Worm (Caenorhabditis elegans) whole organism, L1 larva: ENCODE measurements around the gene smz-1.
"Not testable (repeated sequence)": the region's sequence is repeated elsewhere in the genome, so short reads cannot be mapped to it uniquely, and the experiment has no call there.

Experiments used
- F16B12.6 ChIP-seq: fragments of 150-350 bp; optimal IDR thresholded peaks from 2 replicates; lab custom pipeline; 2014; ENCODE audit warnings: missing biosample characterization, missing genetic modification characterization
- Y116A8C.19 ChIP-seq: sonication (generic microtip); optimal IDR thresholded peaks from 2 replicates; lab custom pipeline; 2016; ENCODE audit warnings: missing compliant biosample characterization, missing genetic modification characterization, borderline replicate concordance
- blmp-1 ChIP-seq: fragments of 150-350 bp; optimal IDR thresholded peaks from 2 replicates; lab custom pipeline; 2014; ENCODE audit warnings: missing biosample characterization, missing genetic modification characterization
- ceh-82 ChIP-seq, 3 experiments: fragments of 150-350 bp in 1 of 3; sonication (generic microtip) in 2 of 3; optimal IDR thresholded peaks; 2 replicates each; lab custom pipeline; 2014 to 2017; ENCODE audit warnings: missing biosample characterization in 3 of 3, missing genetic modification characterization in 3 of 3
- ceh-90 ChIP-seq: sonication (generic microtip); optimal IDR thresholded peaks from 2 replicates; lab custom pipeline; 2016; ENCODE audit warnings: missing genetic modification characterization, missing compliant biosample characterization
- dsc-1 ChIP-seq: sonication (generic microtip); optimal IDR thresholded peaks from 2 replicates; lab custom pipeline; 2016; ENCODE audit warnings: mild to moderate bottlenecking, missing genetic modification characterization, missing compliant biosample characterization
- efl-1 ChIP-seq, 4 experiments: fragments of 150-350 bp; optimal IDR thresholded peaks in 3 of 4; peaks in 1 of 4; 1 replicate in 1 of 4; 2 replicates in 3 of 4; lab custom pipeline; 2014; ENCODE audit warnings: missing biosample characterization in 2 of 4, missing genetic modification characterization in 2 of 4, missing genetic modification reagents in 2 of 4
- egl-13 ChIP-seq: sonication (generic microtip); optimal IDR thresholded peaks from 2 replicates; lab custom pipeline; 2016; ENCODE audit warnings: missing genotype, missing genetic modification reagents, missing genetic modification characterization, missing compliant biosample characterization
- egl-27 ChIP-seq, 2 experiments: fragments of 150-350 bp in 1 of 2; sonication (generic microtip); optimal IDR thresholded peaks; 3 replicates each; lab custom pipeline; 2017 to 2018; ENCODE audit warnings: missing biosample characterization in 2 of 2, missing genetic modification characterization in 2 of 2, missing genetic modification reagents in 2 of 2
- elt-3 ChIP-seq, 6 experiments: fragments of 150-350 bp in 1 of 6; sonication (generic microtip); optimal IDR thresholded peaks; 2 replicates each; lab custom pipeline; 2017 to 2018; ENCODE audit warnings: missing biosample characterization in 6 of 6, missing genetic modification characterization in 6 of 6, inconsistent platforms in 1 of 6
- ets-5 ChIP-seq: fragments of 200-800 bp; sonication (Bioruptor generic); IDR thresholded peaks from 2 replicates; pipeline ENCODE4 v1.3.6; 2022; ENCODE audit warnings: missing genetic modification characterization, missing compliant biosample characterization
- fkh-10 ChIP-seq: sonication (generic microtip); optimal IDR thresholded peaks from 2 replicates; lab custom pipeline; 2017; ENCODE audit warnings: missing biosample characterization, missing genetic modification reagents, missing genetic modification characterization
- fkh-8 ChIP-seq: sonication (generic microtip); optimal IDR thresholded peaks from 2 replicates; lab custom pipeline; 2016; ENCODE audit warnings: mild to moderate bottlenecking, missing genetic modification characterization, missing compliant biosample characterization
- hlh-4 ChIP-seq: sonication (generic microtip); optimal IDR thresholded peaks from 2 replicates; lab custom pipeline; 2016; ENCODE audit warnings: mild to moderate bottlenecking, missing genetic modification characterization, missing compliant biosample characterization
- hpl-2 ChIP-seq: fragments of 150-350 bp; optimal IDR thresholded peaks from 2 replicates; lab custom pipeline; 2014; ENCODE audit warnings: missing biosample characterization, missing genetic modification reagents, missing genetic modification characterization
- irx-1 ChIP-seq: sonication (generic microtip); optimal IDR thresholded peaks from 2 replicates; lab custom pipeline; 2016; ENCODE audit warnings: missing genetic modification characterization, missing compliant biosample characterization
- lin-14 ChIP-seq: fragments of 200-800 bp; sonication (Bioruptor generic); optimal IDR thresholded peaks from 2 replicates; lab custom pipeline; 2018; ENCODE audit warnings: mild to moderate bottlenecking, missing genetic modification characterization, moderate library complexity, missing compliant biosample characterization
- lin-15B ChIP-seq: fragments of 150-350 bp; sonication (generic microtip); optimal IDR thresholded peaks from 3 replicates; lab custom pipeline; 2014; ENCODE audit warnings: missing biosample characterization, missing genetic modification characterization
- lin-35 ChIP-seq, 2 experiments: fragments of 150-350 bp; optimal IDR thresholded peaks; 2 replicates each; lab custom pipeline; 2014; ENCODE audit warnings: missing biosample characterization in 2 of 2, missing genetic modification characterization in 2 of 2, missing genetic modification reagents in 2 of 2
- lir-3 ChIP-seq: sonication (generic microtip); optimal IDR thresholded peaks from 2 replicates; lab custom pipeline; 2016; ENCODE audit warnings: mild to moderate bottlenecking, missing genetic modification characterization, moderate library complexity, missing compliant biosample characterization; ENCODE audit not compliant: poor library complexity
- nhr-12 ChIP-seq: sonication (generic microtip); optimal IDR thresholded peaks from 2 replicates; lab custom pipeline; 2017; ENCODE audit warnings: missing biosample characterization, missing genetic modification characterization
- nhr-20 ChIP-seq: sonication (generic microtip); optimal IDR thresholded peaks from 2 replicates; lab custom pipeline; 2016; ENCODE audit warnings: mild to moderate bottlenecking, missing genetic modification characterization, missing compliant biosample characterization
- nhr-47 ChIP-seq: sonication (generic microtip); optimal IDR thresholded peaks from 2 replicates; lab custom pipeline; 2016; ENCODE audit warnings: mild to moderate bottlenecking, missing genetic modification characterization, moderate library complexity, missing compliant biosample characterization
- nhr-71 ChIP-seq: sonication (generic microtip); optimal IDR thresholded peaks from 2 replicates; lab custom pipeline; 2016; ENCODE audit warnings: mild to moderate bottlenecking, missing genetic modification characterization, moderate library complexity, missing compliant biosample characterization
- nhr-77 ChIP-seq: fragments of 150-350 bp; optimal IDR thresholded peaks from 2 replicates; lab custom pipeline; 2014; ENCODE audit warnings: missing biosample characterization, missing genetic modification characterization
- nhr-85 ChIP-seq: sonication (generic microtip); peaks from one replicate; lab custom pipeline; 2016; ENCODE audit warnings: missing genetic modification characterization, inconsistent platforms, missing compliant biosample characterization
- pqm-1 ChIP-seq: sonication (generic microtip); optimal IDR thresholded peaks from 3 replicates; lab custom pipeline; 2017; ENCODE audit warnings: missing biosample characterization, missing genetic modification characterization
- skn-1 ChIP-seq: fragments of 150-350 bp; optimal IDR thresholded peaks from 2 replicates; lab custom pipeline; 2014; ENCODE audit warnings: missing biosample characterization, missing genetic modification characterization
- snpc-4 ChIP-seq: fragments of 150-350 bp; optimal IDR thresholded peaks from 2 replicates; lab custom pipeline; 2014; ENCODE audit warnings: missing biosample characterization, missing genetic modification characterization
- snu-23 ChIP-seq: sonication (generic microtip); optimal IDR thresholded peaks from 2 replicates; lab custom pipeline; 2016; ENCODE audit warnings: missing genetic modification characterization, missing compliant biosample characterization
- swsn-7 ChIP-seq: sonication (generic microtip); optimal IDR thresholded peaks from 2 replicates; lab custom pipeline; 2016; ENCODE audit warnings: missing genetic modification characterization, missing compliant biosample characterization
- unc-30 ChIP-seq: sonication (generic microtip); optimal IDR thresholded peaks from 2 replicates; lab custom pipeline; 2017; ENCODE audit warnings: missing biosample characterization, missing genetic modification characterization
- unc-62 ChIP-seq: fragments of 150-350 bp; optimal IDR thresholded peaks from 2 replicates; lab custom pipeline; 2014; ENCODE audit warnings: missing biosample characterization, missing genetic modification reagents, missing genetic modification characterization
- vab-15 ChIP-seq: sonication (generic microtip); optimal IDR thresholded peaks from 2 replicates; lab custom pipeline; 2017; ENCODE audit warnings: missing genotype, mild to moderate bottlenecking, missing genetic modification characterization, missing compliant biosample characterization

Gene smz-1

DNA sequence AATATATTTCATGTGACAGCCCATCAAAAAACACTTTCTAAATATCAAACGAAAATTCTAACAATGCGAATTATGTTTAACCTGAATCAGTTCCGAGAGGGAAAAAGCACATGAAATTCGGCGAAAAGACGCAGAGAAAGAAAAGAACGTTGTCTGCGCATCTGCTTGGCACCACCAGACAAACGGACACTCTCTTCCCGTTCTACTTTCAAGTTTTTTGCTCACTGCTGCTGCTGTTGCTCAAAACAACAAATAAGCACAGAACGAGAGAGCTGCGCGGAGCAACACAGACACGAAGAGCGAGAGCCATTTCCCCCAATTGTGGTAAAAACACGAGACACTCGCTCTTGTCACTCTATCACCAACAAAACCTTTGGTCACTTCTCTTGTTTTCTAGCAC lies 10.0 kb downstream of the smz-1 start:
- peak; percentile 6 for TF ChIP-seq nhr-77 (tag; lab: Kevin White, UChicago)
- peak; percentile 85 for TF ChIP-seq lin-14 (GFP tag; lab: Kevin White, UChicago)
- no peak for TF ChIP-seq nhr-47 (tag; lab: Kevin White, UChicago)
- no peak for TF ChIP-seq pqm-1
- no peak for TF ChIP-seq ets-5
- no peak for TF ChIP-seq Y116A8C.19
- peak; percentile 31 for TF ChIP-seq skn-1 (tag; lab: Kevin White, UChicago)
- no peak for TF ChIP-seq dsc-1 (tag; lab: Kevin White, UChicago)
- TF ChIP-seq nhr-20: no peak
- TF ChIP-seq ceh-82 (tag; optimal IDR thresholded peaks at IDR 0.05; lab: Kevin White, UChicago): peak in 1 of 3 experiments; percentile 46
- TF ChIP-seq lin-35 (GFP tag; optimal IDR thresholded peaks at IDR 0.05; lab: Kevin White, UChicago): peak in 1 of 2 experiments; percentile 22
- TF ChIP-seq nhr-85 (tag; lab: Kevin White, UChicago): peak; percentile 38
- peak; percentile 19 for TF ChIP-seq fkh-10 (GFP tag; lab: Kevin White, UChicago)
- TF ChIP-seq lin-15B (tag; lab: Kevin White, UChicago): no peak
- no peak for TF ChIP-seq snpc-4 (tag; lab: Kevin White, UChicago)
- peak; percentile 16 to 30 for TF ChIP-seq efl-1 (optimal IDR thresholded peaks at IDR 0.05; lab: Kevin White, UChicago)
- peak in 1 of 2 experiments; percentile 15 for TF ChIP-seq efl-1 (GFP tag; optimal IDR thresholded peaks at IDR 0.05 in 1 of 2; lab: Kevin White, UChicago)
- peak; percentile 83 for TF ChIP-seq fkh-8
- TF ChIP-seq unc-30 (tag; lab: Kevin White, UChicago): no peak
- TF ChIP-seq unc-62 (GFP tag; lab: Kevin White, UChicago): no peak
- no peak for TF ChIP-seq egl-13 (tag; lab: Kevin White, UChicago)
- TF ChIP-seq, all 84 proteins: peak for 9

DNA sequence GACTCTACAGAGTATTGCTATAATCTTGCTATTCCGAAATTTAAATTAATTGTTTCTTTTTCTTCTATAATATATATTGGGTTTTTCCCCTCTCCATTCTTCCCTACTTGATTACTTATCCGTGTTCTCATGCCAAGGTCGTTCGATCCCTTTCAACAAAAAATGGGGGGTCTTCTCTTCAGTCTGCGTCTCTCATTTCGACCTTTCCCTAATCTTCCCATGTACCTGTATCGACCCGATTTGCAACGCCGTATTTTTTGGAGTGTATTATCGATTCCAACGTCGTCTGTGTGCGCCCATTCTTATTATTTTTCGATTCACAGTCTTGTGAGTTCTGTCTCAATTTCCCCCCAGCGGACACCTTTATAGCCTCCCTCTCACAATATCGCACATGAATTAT lies 12.9 kb downstream of the smz-1 start:
- TF ChIP-seq snu-23 (peak; percentile 19), swsn-7 (no peak), hlh-4 (tag; lab: Kevin White, UChicago) (no peak), lin-14 (GFP tag; lab: Kevin White, UChicago) (peak; percentile 79), vab-15 (tag; lab: Kevin White, UChicago) (no peak), blmp-1 (peak; percentile 40), nhr-71 (tag; lab: Kevin White, UChicago) (peak; percentile 3), lin-15B (tag; lab: Kevin White, UChicago) (no peak), elt-3 (tag; optimal IDR thresholded peaks at IDR 0.05; lab: Kevin White, UChicago) (peak in 1 of 6 experiments; percentile 53), hpl-2 (GFP tag; lab: Kevin White, UChicago) (no peak), nhr-85 (tag; lab: Kevin White, UChicago) (peak; percentile 83), lin-35 (GFP tag; optimal IDR thresholded peaks at IDR 0.05; lab: Kevin White, UChicago) (peak in 1 of 2 experiments; percentile 11), ets-5 (no peak), nhr-20 (peak; percentile 23), F16B12.6 (tag; lab: Kevin White, UChicago) (no peak)

DNA sequence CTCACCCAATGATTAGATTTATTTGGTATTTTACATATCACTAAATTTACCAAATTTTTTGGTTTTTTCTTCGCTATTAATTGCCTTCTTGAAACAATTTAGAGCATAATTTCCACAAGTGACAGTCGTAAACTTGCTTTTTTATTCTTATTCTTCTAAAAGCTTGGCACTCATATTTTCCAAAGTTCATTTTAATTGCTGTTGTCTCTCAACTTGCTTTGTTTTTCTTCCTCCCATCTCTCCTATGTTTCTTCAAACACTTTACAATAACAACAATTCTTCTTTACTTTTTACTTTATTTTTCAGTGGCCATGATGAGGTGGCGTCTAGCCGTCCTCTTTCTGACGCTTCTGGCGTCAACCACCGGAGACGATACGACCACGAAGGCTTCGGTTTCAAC lies 13.5 kb downstream of the smz-1 start, which contains the start of gene igdb-2:
Gene igdb-2, plus strand, starts transcription at position 301 of the 400 bp plus-strand sequence.
- TF ChIP-seq ceh-90 (tag; lab: Kevin White, UChicago): no peak
- no peak for TF ChIP-seq lir-3 (tag; lab: Kevin White, UChicago)
- TF ChIP-seq, all 84 proteins: peak for 0

DNA sequence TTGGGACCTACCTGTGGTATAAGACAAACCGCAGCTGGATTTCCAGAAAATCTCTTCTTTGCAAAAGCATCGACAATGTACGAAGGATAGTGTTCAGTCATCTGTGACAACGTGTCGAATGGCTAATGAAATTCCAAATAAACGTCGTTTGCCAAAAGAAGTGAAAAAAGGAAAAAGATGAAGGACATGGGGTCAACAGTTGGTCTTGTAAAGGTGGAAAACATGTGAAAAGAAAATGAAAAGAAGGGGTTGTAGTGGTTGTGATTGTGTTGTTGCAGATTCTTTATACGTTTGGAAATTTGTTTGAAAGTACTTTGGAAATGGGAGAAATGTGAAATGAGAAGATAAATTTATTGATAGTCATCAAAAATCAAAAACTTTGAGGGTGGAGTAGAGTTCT lies 22.1 kb downstream of the smz-1 start, which contains the start of gene T04A11.1:
Gene T04A11.1, minus strand, starts transcription at position 101 of the 400 bp plus-strand sequence.
- TF ChIP-seq nhr-12 (tag; lab: Kevin White, UChicago); nhr-71 (tag; lab: Kevin White, UChicago); egl-27 (tag; optimal IDR thresholded peaks at IDR 0.05; lab: Kevin White, UChicago): not testable (repeated sequence)
- TF ChIP-seq, all 84 proteins: peak for 0; not testable (repeated sequence) for 84

DNA sequence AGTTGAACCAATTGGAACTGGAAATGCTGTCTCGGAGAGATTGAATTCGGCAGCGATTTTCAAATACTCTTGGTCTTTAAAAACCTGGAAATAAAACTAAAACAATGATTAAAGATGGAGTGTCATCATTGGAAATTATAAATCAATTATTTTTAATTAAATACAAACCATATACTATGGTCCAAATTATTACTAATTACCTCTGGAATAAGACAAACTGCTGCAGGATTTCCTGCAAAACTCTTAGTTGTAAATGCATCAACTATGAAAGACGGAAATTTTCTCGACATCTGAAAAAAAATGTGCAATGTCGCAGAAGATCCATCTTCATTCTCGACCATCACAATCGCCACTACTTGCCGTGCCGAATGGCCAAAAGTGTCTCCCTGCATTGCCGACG lies 23.9 kb downstream of the smz-1 start, which contains the start of gene igdb-1:
Gene igdb-1, plus strand, starts transcription at position 301 of the 400 bp plus-strand sequence.
- TF ChIP-seq vab-15 (tag; lab: Kevin White, UChicago); irx-1 (tag; lab: Kevin White, UChicago); lin-35 (GFP tag; optimal IDR thresholded peaks at IDR 0.05; lab: Kevin White, UChicago): not testable (repeated sequence)
